Worm (Caenorhabditis elegans) whole organism, L4 larva: ENCODE results near the gene srz-48.
A peak's percentile ranks its signal among the peaks of the same experiment; 100 is the strongest.

ENCODE experiments used
- D1046.2 ChIP-seq: fragments of 200-800 bp; sonication (Bioruptor generic); IDR thresholded peaks from 2 replicates; pipeline ENCODE4 v1.3.6; 2022; ENCODE audit warnings: missing genetic modification characterization, missing compliant biosample characterization
- F10B5.3 ChIP-seq: sonication (generic microtip); optimal IDR thresholded peaks from 2 replicates; lab custom pipeline; 2016; ENCODE audit warnings: mild to moderate bottlenecking, missing genetic modification characterization, missing compliant biosample characterization
- F26F4.8 ChIP-seq: fragments of 200-800 bp; sonication (Bioruptor generic); conservative IDR thresholded peaks from 2 replicates; pipeline ENCODE4 v1.3.6; 2022; ENCODE audit warnings: missing genetic modification characterization, missing compliant biosample characterization
- T20F7.1 ChIP-seq: fragments of 200-800 bp; sonication (Bioruptor generic); optimal IDR thresholded peaks from 2 replicates; lab custom pipeline; 2018; ENCODE audit warnings: mild to moderate bottlenecking, missing genetic modification characterization, missing compliant biosample characterization
- Y75B8A.6 ChIP-seq: fragments of 200-800 bp; sonication (Bioruptor generic); IDR thresholded peaks from 2 replicates; pipeline ENCODE4 v1.3.6; 2022; ENCODE audit warnings: missing genetic modification reagents, missing genetic modification characterization, missing compliant biosample characterization
- aha-1 ChIP-seq: fragments of 150-350 bp; peaks from one replicate; lab custom pipeline; 2014; ENCODE audit warnings: missing biosample characterization, missing genetic modification characterization
- ama-1 ChIP-seq: fragments of 150-350 bp; optimal IDR thresholded peaks from 2 replicates; lab custom pipeline; 2014; ENCODE audit warnings: inconsistent platforms, mixed read lengths
- arid-1 ChIP-seq: fragments of 200-800 bp; sonication (Bioruptor generic); conservative IDR thresholded peaks from 2 replicates; pipeline ENCODE4 v1.3.6; 2022; ENCODE audit warnings: missing genetic modification reagents, missing genetic modification characterization, missing compliant biosample characterization
- ceh-28 ChIP-seq: fragments of 150-350 bp; optimal IDR thresholded peaks from 2 replicates; lab custom pipeline; 2014; ENCODE audit warnings: missing biosample characterization, missing genetic modification reagents, missing genetic modification characterization
- ceh-32 ChIP-seq: sonication (generic microtip); optimal IDR thresholded peaks from 2 replicates; lab custom pipeline; 2016; ENCODE audit warnings: mild to moderate bottlenecking, missing genetic modification characterization, missing compliant biosample characterization; ENCODE audit not compliant: poor library complexity
- ceh-44 ChIP-seq: fragments of 200-800 bp; sonication (Bioruptor generic); IDR thresholded peaks from 2 replicates; pipeline ENCODE4 v1.3.6; 2022; ENCODE audit warnings: missing genetic modification reagents, missing genetic modification characterization, missing compliant biosample characterization
- ceh-62 ChIP-seq: sonication (generic microtip); optimal IDR thresholded peaks from 2 replicates; lab custom pipeline; 2017; ENCODE audit warnings: missing biosample characterization, missing genetic modification characterization
- ceh-82 ChIP-seq: sonication (generic microtip); optimal IDR thresholded peaks from 2 replicates; lab custom pipeline; 2017; ENCODE audit warnings: missing biosample characterization, missing genetic modification characterization
- ctbp-1 ChIP-seq: fragments of 200-800 bp; sonication (Bioruptor generic); IDR thresholded peaks from 2 replicates; pipeline ENCODE4 v1.3.6; 2022; ENCODE audit warnings: missing genetic modification reagents, missing genetic modification characterization, missing compliant biosample characterization
- daf-19 ChIP-seq: fragments of 200-800 bp; sonication (Bioruptor generic); conservative IDR thresholded peaks from 2 replicates; pipeline ENCODE4 v1.3.6; 2022; ENCODE audit warnings: missing genetic modification characterization, missing compliant biosample characterization
- egl-43 ChIP-seq: fragments of 200-800 bp; sonication (Bioruptor generic); IDR thresholded peaks from 2 replicates; pipeline ENCODE4 v1.3.6; 2022; ENCODE audit warnings: missing genetic modification reagents, missing genetic modification characterization, missing compliant biosample characterization
- hif-1 ChIP-seq, 2 experiments: sonication (generic microtip); optimal IDR thresholded peaks; 2 replicates each; lab custom pipeline; 2016 to 2017; ENCODE audit warnings: missing compliant biosample characterization in 2 of 2, missing genetic modification characterization in 2 of 2, missing genetic modification reagents in 2 of 2, missing genotype in 2 of 2, mild to moderate bottlenecking in 1 of 2
- lim-7 ChIP-seq: fragments of 200-800 bp; sonication (Bioruptor generic); IDR thresholded peaks from 2 replicates; pipeline ENCODE4 v1.3.6; 2022; ENCODE audit warnings: missing genetic modification characterization, missing compliant biosample characterization
- lin-15B ChIP-seq: fragments of 150-350 bp; sonication (generic microtip); optimal IDR thresholded peaks from 3 replicates; lab custom pipeline; 2014; ENCODE audit warnings: missing biosample characterization, missing genetic modification characterization
- madf-5 ChIP-seq, 2 experiments: fragments of 200-800 bp; sonication (Bioruptor generic); IDR thresholded peaks; 2 replicates each; pipeline ENCODE4 v1.3.6; 2022; ENCODE audit warnings: missing compliant biosample characterization in 2 of 2, missing genetic modification characterization in 2 of 2
- madf-9 ChIP-seq: fragments of 200-800 bp; sonication (Bioruptor generic); conservative IDR thresholded peaks from 2 replicates; pipeline ENCODE4 v1.3.6; 2022; ENCODE audit warnings: missing genetic modification reagents, missing genetic modification characterization, missing compliant biosample characterization
- mxl-3 ChIP-seq: fragments of 200-800 bp; sonication (Bioruptor generic); optimal IDR thresholded peaks from 2 replicates; lab custom pipeline; 2018; ENCODE audit warnings: mild to moderate bottlenecking, missing genetic modification characterization, missing compliant biosample characterization
- nhr-111 ChIP-seq: fragments of 200-800 bp; sonication (Bioruptor generic); optimal IDR thresholded peaks from 2 replicates; lab custom pipeline; 2018; ENCODE audit warnings: mild to moderate bottlenecking, missing genetic modification characterization, missing compliant biosample characterization
- nhr-48 ChIP-seq: sonication (generic microtip); optimal IDR thresholded peaks from 2 replicates; lab custom pipeline; 2016; ENCODE audit warnings: mild to moderate bottlenecking, missing genetic modification characterization, missing compliant biosample characterization
- nhr-6 ChIP-seq: fragments of 150-350 bp; optimal IDR thresholded peaks from 2 replicates; lab custom pipeline; 2014; ENCODE audit warnings: missing biosample characterization, missing genetic modification characterization
- nhr-76 ChIP-seq: fragments of 150-350 bp; optimal IDR thresholded peaks from 2 replicates; lab custom pipeline; 2014; ENCODE audit warnings: missing biosample characterization, missing genetic modification characterization
- pha-4 ChIP-seq, 2 experiments: fragments of 150-350 bp in 1 of 2; fragments of 200-800 bp in 1 of 2; sonication (Bioruptor generic) in 1 of 2; IDR thresholded peaks in 1 of 2; optimal IDR thresholded peaks in 1 of 2; 2 replicates each; pipeline versions ENCODE4 v1.3.6 to Lab custom; 2014 to 2022; ENCODE audit warnings: missing genetic modification characterization in 2 of 2, missing genetic modification reagents in 2 of 2, missing biosample characterization in 1 of 2, missing compliant biosample characterization in 1 of 2
- php-3 ChIP-seq: fragments of 200-800 bp; sonication (Bioruptor generic); IDR thresholded peaks from 2 replicates; pipeline ENCODE4 v1.3.6; 2022; ENCODE audit warnings: missing genetic modification reagents, missing genetic modification characterization, missing compliant biosample characterization
- pqm-1 ChIP-seq: sonication (generic microtip); optimal IDR thresholded peaks from 2 replicates; lab custom pipeline; 2017; ENCODE audit warnings: missing biosample characterization, missing genetic modification characterization
- set-16 ChIP-seq: fragments of 200-800 bp; sonication (Bioruptor generic); IDR thresholded peaks from 2 replicates; pipeline ENCODE4 v1.3.6; 2022; ENCODE audit warnings: missing genetic modification reagents, missing genetic modification characterization, missing compliant biosample characterization
- spr-1 ChIP-seq: sonication (generic microtip); optimal IDR thresholded peaks from 2 replicates; lab custom pipeline; 2016; ENCODE audit warnings: mild to moderate bottlenecking, missing genetic modification characterization, missing compliant biosample characterization
- tag-97 ChIP-seq: fragments of 200-800 bp; sonication (Bioruptor generic); IDR thresholded peaks from 2 replicates; pipeline ENCODE4 v1.3.6; 2022; ENCODE audit warnings: missing genetic modification characterization, missing compliant biosample characterization
- zag-1 ChIP-seq: fragments of 150-350 bp; optimal IDR thresholded peaks from 2 replicates; lab custom pipeline; 2014; ENCODE audit warnings: missing biosample characterization, missing genetic modification characterization
- zfp-2 ChIP-seq: sonication (generic microtip); optimal IDR thresholded peaks from 2 replicates; lab custom pipeline; 2016; ENCODE audit warnings: mild to moderate bottlenecking, missing genetic modification characterization, missing compliant biosample characterization
- zip-11 ChIP-seq: fragments of 200-800 bp; sonication (Bioruptor generic); IDR thresholded peaks from 2 replicates; pipeline ENCODE4 v1.3.6; 2022; ENCODE audit warnings: missing genetic modification characterization, missing compliant biosample characterization
- ztf-11 ChIP-seq: fragments of 150-350 bp; optimal IDR thresholded peaks from 2 replicates; lab custom pipeline; 2014; ENCODE audit warnings: missing biosample characterization, missing genetic modification characterization

The srz-48 gene

DNA sequence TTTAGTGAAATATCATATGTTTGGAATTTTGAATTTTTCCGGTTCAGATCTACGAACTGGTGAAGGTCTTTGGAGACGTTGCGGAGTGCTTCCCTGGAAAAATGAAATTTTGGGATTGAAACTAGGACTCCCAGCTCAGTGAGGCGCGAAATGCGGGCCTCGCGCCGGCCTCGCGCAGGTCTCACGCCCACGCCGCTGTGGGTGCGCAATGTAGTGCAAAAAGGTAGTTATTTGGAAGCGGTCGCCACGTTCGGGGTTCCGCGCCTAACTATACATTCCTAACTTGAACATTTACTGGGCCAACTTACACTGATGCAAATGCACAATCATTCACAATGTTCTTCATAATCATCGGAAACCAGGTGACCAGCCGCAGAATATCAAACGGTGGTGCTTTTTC, 40.1 kb upstream of the srz-48 start:
- TF ChIP-seq ceh-44 (GFP tag; lab: Robert Waterston, UW): 0 out of 2 replicates have a peak, but pooled peaks have one; percentile 25
- TF ChIP-seq pha-4 (GFP tag; IDR thresholded peaks at IDR 0.05; lab: Robert Waterston, UW): no peak
- TF ChIP-seq pha-4 (tag; optimal IDR thresholded peaks at IDR 0.05; lab: Kevin White, UChicago): no peak
- peak; percentile 65 for TF ChIP-seq set-16 (GFP tag; lab: Robert Waterston, UW)

DNA sequence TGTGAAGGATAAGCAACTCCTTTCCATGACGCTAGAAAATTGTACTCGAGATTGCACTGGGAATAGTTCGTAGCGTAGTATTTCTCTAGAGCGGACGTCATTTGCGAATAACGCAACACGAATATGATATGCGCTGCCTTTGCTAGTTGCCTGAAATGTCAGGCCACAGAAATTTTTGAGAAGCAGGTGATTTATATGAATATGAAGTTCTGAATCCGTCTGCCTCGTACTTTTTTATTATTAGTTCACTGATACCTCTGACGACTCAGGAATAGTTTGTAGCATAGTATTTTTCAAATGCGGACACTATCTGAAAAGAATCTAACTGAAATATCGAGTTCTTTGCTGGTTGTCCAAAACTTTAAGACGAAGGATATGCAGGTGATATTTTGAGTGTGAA, 36.1 kb upstream of the srz-48 start, which contains the start of gene srh-118:
Gene srh-118 (minus strand): TSS at position 101 of the 400 bp plus-strand sequence.
- TF ChIP-seq nhr-76 (tag; lab: Kevin White, UChicago): no peak
- no peak for TF ChIP-seq nhr-48 (tag; lab: Kevin White, UChicago)
- TF ChIP-seq daf-19 (GFP tag; lab: Robert Waterston, UW): no peak
- no peak for TF ChIP-seq spr-1 (tag; lab: Kevin White, UChicago)
- TF ChIP-seq arid-1 (GFP tag; lab: Robert Waterston, UW): no peak
- no peak for TF ChIP-seq tag-97 (GFP tag; lab: Robert Waterston, UW)
- TF ChIP-seq egl-43 (GFP tag; lab: Robert Waterston, UW): no peak
- TF ChIP-seq lim-7: no peak
- TF ChIP-seq ceh-82: no peak
- TF ChIP-seq hif-1 (tag; optimal IDR thresholded peaks at IDR 0.05; lab: Kevin White, UChicago): no peak
- no peak for TF ChIP-seq lin-15B
- no peak for TF ChIP-seq T20F7.1 (GFP tag; lab: Kevin White, UChicago)
- TF ChIP-seq D1046.2 (GFP tag; lab: Robert Waterston, UW): no peak
- TF ChIP-seq, all 104 proteins: peak for 0

DNA sequence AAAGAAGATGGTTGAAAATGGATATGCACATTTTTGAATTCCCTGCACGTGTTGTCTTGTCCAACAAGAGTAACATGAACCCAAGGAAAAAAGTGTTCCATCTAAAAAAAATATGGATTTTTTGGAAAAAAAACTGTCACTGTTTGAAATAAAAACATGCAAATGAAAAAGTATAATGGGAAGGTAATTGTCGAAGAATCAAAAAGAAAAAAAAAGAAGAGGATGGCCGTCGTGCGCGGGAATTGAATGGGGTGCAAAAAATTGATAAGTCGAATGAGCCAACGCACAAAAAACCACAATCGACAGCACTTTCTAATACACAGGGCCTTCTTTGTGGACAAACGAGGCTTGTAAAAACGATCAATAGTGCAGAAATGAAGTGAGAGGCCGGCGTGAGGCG, 33.8 kb upstream of the srz-48 start, which contains the start of gene fbxa-102:
Gene fbxa-102 (minus strand): TSS at position 101 of the 400 bp plus-strand sequence.
- no peak for TF ChIP-seq F10B5.3 (tag; lab: Kevin White, UChicago)
- no peak for TF ChIP-seq zip-11 (GFP tag; lab: Robert Waterston, UW)
- TF ChIP-seq zfp-2 (tag; lab: Kevin White, UChicago): no peak
- TF ChIP-seq php-3 (GFP tag; lab: Robert Waterston, UW): no peak
- no peak for TF ChIP-seq pha-4 (GFP tag; IDR thresholded peaks at IDR 0.05; lab: Robert Waterston, UW)
- no peak for TF ChIP-seq pha-4 (tag; optimal IDR thresholded peaks at IDR 0.05; lab: Kevin White, UChicago)
- TF ChIP-seq nhr-6 (tag; lab: Kevin White, UChicago): no peak
- no peak for TF ChIP-seq Y75B8A.6 (GFP tag; lab: Robert Waterston, UW)
- TF ChIP-seq nhr-111 (GFP tag; lab: Kevin White, UChicago): no peak
- TF ChIP-seq ztf-11 (tag; lab: Kevin White, UChicago): no peak
- no peak for TF ChIP-seq mxl-3 (GFP tag; lab: Kevin White, UChicago)
- no peak for TF ChIP-seq ama-1 (lab: Kevin White, UChicago)
- TF ChIP-seq ceh-32: no peak
- no peak for TF ChIP-seq madf-9 (GFP tag; lab: Robert Waterston, UW)
- no peak for TF ChIP-seq madf-5 (GFP tag; IDR thresholded peaks at IDR 0.05; lab: Robert Waterston, UW)

DNA sequence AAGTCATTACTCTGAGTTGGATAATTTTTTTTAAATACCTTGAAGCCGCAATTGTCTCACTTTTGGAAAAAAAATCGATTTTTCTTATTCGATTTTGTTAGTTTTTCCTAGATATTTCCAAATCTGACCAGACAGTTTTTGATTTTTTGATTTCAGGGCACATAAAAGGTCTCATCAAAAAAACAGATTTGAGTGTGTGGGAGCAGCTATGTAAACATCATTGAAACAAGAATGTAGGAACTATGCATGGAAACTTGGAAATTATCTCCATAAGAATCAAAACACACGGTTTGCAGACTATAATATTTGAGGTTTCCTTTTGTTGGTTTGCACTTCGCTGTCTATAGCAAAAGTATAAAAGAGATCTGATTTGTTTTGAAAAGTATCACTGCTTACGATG, 26.1 kb upstream of the srz-48 start, which contains the start of gene scl-24:
Gene scl-24 (plus strand): TSS at position 301 of the 400 bp plus-strand sequence.
- no peak for TF ChIP-seq F10B5.3 (tag; lab: Kevin White, UChicago)
- TF ChIP-seq aha-1 (tag; lab: Kevin White, UChicago): peak; percentile 8
- TF ChIP-seq, all 104 proteins: peak for 1

DNA sequence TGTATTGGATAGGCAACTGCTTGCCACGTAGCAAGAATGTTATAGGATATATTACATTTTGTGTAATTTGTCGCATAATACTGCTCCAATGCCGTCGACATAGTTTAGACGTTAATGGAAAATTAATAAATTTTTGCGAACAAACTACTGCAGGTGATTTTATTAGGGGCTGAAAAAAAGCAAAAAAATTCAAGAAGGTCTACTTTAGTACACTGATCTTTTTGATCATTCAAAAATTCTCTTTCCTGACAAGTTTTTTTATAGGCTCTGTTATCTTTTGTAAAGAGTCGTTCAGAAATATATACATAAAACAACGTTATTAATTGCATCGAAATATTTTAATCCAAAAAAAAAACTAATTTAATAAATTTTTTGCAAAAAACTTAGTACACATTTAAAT, 25.1 kb upstream of the srz-48 start, which contains the start of gene srh-111:
Gene srh-111 (minus strand): TSS at position 101 of the 400 bp plus-strand sequence.
- no peak for TF ChIP-seq ctbp-1 (GFP tag; lab: Robert Waterston, UW)
- no peak for TF ChIP-seq ceh-28 (tag; lab: Kevin White, UChicago)
- no peak for TF ChIP-seq F26F4.8 (GFP tag; lab: Robert Waterston, UW)
- no peak for TF ChIP-seq D1046.2 (GFP tag; lab: Robert Waterston, UW)
- no peak for TF ChIP-seq pqm-1 (tag; lab: Kevin White, UChicago)
- no peak for TF ChIP-seq zag-1
- TF ChIP-seq ceh-62: no peak
